Fruit fly (Drosophila melanogaster) S2 (cell line): ENCODE results near the gene CG5966.

Experiments
- CG8478 ChIP-seq: fragments of >200 bp; optimal IDR thresholded peaks from 2 replicates; lab custom pipeline; 2018
- CTCF ChIP-seq, 2 experiments: fragments of >200 bp; optimal IDR thresholded peaks; 2 replicates each; lab custom pipeline; 2018

DNA sequence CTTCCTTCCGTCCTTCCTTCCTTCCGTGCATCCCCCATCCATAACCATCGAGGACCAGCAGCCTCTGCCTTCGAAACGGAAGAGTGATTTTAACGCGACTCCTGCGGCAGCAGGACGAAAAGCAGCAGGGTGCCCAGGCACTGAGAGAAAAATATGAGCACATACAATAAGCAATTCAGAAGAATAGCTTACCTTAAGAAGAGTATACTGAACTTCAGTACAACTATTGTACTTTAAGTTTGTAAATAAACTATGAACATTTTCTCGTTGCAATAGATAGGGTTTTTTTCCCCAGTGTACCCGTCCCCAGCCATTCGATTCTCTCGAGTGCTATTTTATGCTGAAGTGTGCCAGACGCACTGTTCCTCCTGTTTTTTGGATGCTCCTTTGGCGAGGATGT, 43.1 kb downstream of the CG5966 start:
- TF ChIP-seq CG8478 (lab: Kevin White, UChicago) (no peak), CTCF (optimal IDR thresholded peaks at IDR 0.05; lab: Kevin White, UChicago) (no peak)
